Worm (Caenorhabditis elegans): Measurements from ENCODE around the gene Y37D8A.2.

The Y37D8A.2 gene

ce11 chrIII:12819909-12820308, at the start of gene Y37D8A.2, which contains the start of gene Y37D8A.25:
TSS of gene Y37D8A.2 (plus strand) at chrIII:12820193.
TSS of gene Y37D8A.25 (minus strand) at chrIII:12820253.
- no peak for TF ChIP-seq pqm-1 (tag; optimal IDR thresholded peaks at IDR 0.05)
- TF ChIP-seq nfya-1 (tag; optimal IDR thresholded peaks at IDR 0.05; ENCODE audit: insufficient read depth): peak; percentile 8

- TF ChIP-seq ceh-82 (tag; optimal IDR thresholded peaks at IDR 0.05) (no peak), nfya-1 (tag; optimal IDR thresholded peaks at IDR 0.05; ENCODE audit: insufficient read depth) (peak; percentile 87), unc-39 (tag; optimal IDR thresholded peaks at IDR 0.05) (no peak), pha-4 (tag; optimal IDR thresholded peaks at IDR 0.05) (no peak)
These were observed 46.2 kb upstream of the Y37D8A.2 start for ce11 chrIII:12773753-12774152.

- TF ChIP-seq lin-39 (tag; optimal IDR thresholded peaks at IDR 0.05): peak; percentile 18
- no peak for TF ChIP-seq snpc-4 (tag; optimal IDR thresholded peaks at IDR 0.05)
- no peak for TF ChIP-seq ceh-82 (tag; optimal IDR thresholded peaks at IDR 0.05)
- TF ChIP-seq ceh-28 (tag; optimal IDR thresholded peaks at IDR 0.05): no peak
- no peak for TF ChIP-seq nhr-237 (tag; optimal IDR thresholded peaks at IDR 0.05)
These were observed 40.2 kb upstream of the Y37D8A.2 start, which contains the start of gene gab-1 for ce11 chrIII:12779676-12780337. TSS of gene gab-1 (minus strand) at chrIII:12779726.

- TF ChIP-seq nhr-12 (tag; optimal IDR thresholded peaks at IDR 0.05): no peak
- TF ChIP-seq egl-5 (tag; optimal IDR thresholded peaks at IDR 0.05): no peak
- TF ChIP-seq fkh-10 (GFP tag; optimal IDR thresholded peaks at IDR 0.05): peak; percentile 57
These were observed 36.1 kb upstream of the Y37D8A.2 start for ce11 chrIII:12783878-12784277.

- TF ChIP-seq aly-2 (tag; optimal IDR thresholded peaks at IDR 0.05): no peak
- no peak for TF ChIP-seq daf-12 (tag; optimal IDR thresholded peaks at IDR 0.05)
- TF ChIP-seq ceh-28 (tag; optimal IDR thresholded peaks at IDR 0.05): no peak
- no peak for TF ChIP-seq nhr-12 (tag; optimal IDR thresholded peaks at IDR 0.05)
- TF ChIP-seq nhr-76 (tag; optimal IDR thresholded peaks at IDR 0.05): no peak
- TF ChIP-seq R02D3.7 (tag; optimal IDR thresholded peaks at IDR 0.05): no peak
- TF ChIP-seq mdl-1 (tag; optimal IDR thresholded peaks at IDR 0.05): no peak
- no peak for TF ChIP-seq ceh-82 (tag; optimal IDR thresholded peaks at IDR 0.05)
- TF ChIP-seq lin-15B (tag; optimal IDR thresholded peaks at IDR 0.05): no peak
- no peak for TF ChIP-seq sea-2 (GFP tag; optimal IDR thresholded peaks at IDR 0.05)
- no peak for TF ChIP-seq nfya-1 (tag; optimal IDR thresholded peaks at IDR 0.05; ENCODE audit: insufficient read depth)
- TF ChIP-seq fkh-2 (tag; optimal IDR thresholded peaks at IDR 0.05): no peak
- no peak for TF ChIP-seq ztf-11 (tag; optimal IDR thresholded peaks at IDR 0.05)
- TF ChIP-seq fos-1 (tag; optimal IDR thresholded peaks at IDR 0.05): no peak
- no peak for TF ChIP-seq nhr-11 (tag; optimal IDR thresholded peaks at IDR 0.05)
- no peak for TF ChIP-seq egl-5 (tag; optimal IDR thresholded peaks at IDR 0.05)
- TF ChIP-seq elt-2 (tag; optimal IDR thresholded peaks at IDR 0.05): no peak
- TF ChIP-seq nhr-25 (tag; optimal IDR thresholded peaks at IDR 0.05): no peak
These were observed 35.1 kb upstream of the Y37D8A.2 start, which contains the start of gene lgc-37 for ce11 chrIII:12784854-12785253. TSS of gene lgc-37 (plus strand) at chrIII:12785154.

ce11 chrIII:12785427-12785826, 34.6 kb upstream of the Y37D8A.2 start:
- TF ChIP-seq fkh-2 (tag; optimal IDR thresholded peaks at IDR 0.05) (no peak), nfya-1 (tag; optimal IDR thresholded peaks at IDR 0.05; ENCODE audit: insufficient read depth) (peak; percentile 55), sea-2 (GFP tag; optimal IDR thresholded peaks at IDR 0.05) (no peak)

ce11 chrIII:12788239-12788638, 31.8 kb upstream of the Y37D8A.2 start:
- TF ChIP-seq egl-27 (tag; optimal IDR thresholded peaks at IDR 0.05) (no peak), pha-4 (tag; optimal IDR thresholded peaks at IDR 0.05) (no peak), sea-2 (GFP tag; optimal IDR thresholded peaks at IDR 0.05) (no peak), lin-15B (tag; optimal IDR thresholded peaks at IDR 0.05) (no peak), ceh-82 (tag; optimal IDR thresholded peaks at IDR 0.05) (no peak), nhr-12 (tag; optimal IDR thresholded peaks at IDR 0.05) (no peak), daf-12 (tag; optimal IDR thresholded peaks at IDR 0.05) (no peak)

- no peak for TF ChIP-seq ceh-82 (tag; optimal IDR thresholded peaks at IDR 0.05)
- no peak for TF ChIP-seq nhr-25 (tag; optimal IDR thresholded peaks at IDR 0.05)
- TF ChIP-seq skn-1 (tag; optimal IDR thresholded peaks at IDR 0.05): no peak
- TF ChIP-seq fkh-10 (GFP tag; optimal IDR thresholded peaks at IDR 0.05): no peak
- no peak for TF ChIP-seq ZK546.5 (tag; optimal IDR thresholded peaks at IDR 0.05)
- TF ChIP-seq nhr-67 (tag; optimal IDR thresholded peaks at IDR 0.05): no peak
- TF ChIP-seq nhr-12 (tag; optimal IDR thresholded peaks at IDR 0.05): no peak
- TF ChIP-seq lsy-12 (tag; optimal IDR thresholded peaks at IDR 0.05): no peak
- TF ChIP-seq nhr-11 (tag; optimal IDR thresholded peaks at IDR 0.05): no peak
- no peak for TF ChIP-seq fos-1 (tag; optimal IDR thresholded peaks at IDR 0.05)
- TF ChIP-seq egl-27 (tag; optimal IDR thresholded peaks at IDR 0.05): no peak
- TF ChIP-seq pqm-1 (tag; optimal IDR thresholded peaks at IDR 0.05): no peak
- no peak for TF ChIP-seq unc-62 (GFP tag; optimal IDR thresholded peaks at IDR 0.05)
- TF ChIP-seq ceh-28 (tag; optimal IDR thresholded peaks at IDR 0.05): no peak
- TF ChIP-seq snpc-4 (tag; optimal IDR thresholded peaks at IDR 0.05): no peak
- no peak for TF ChIP-seq ztf-4 (tag; optimal IDR thresholded peaks at IDR 0.05)
- no peak for TF ChIP-seq nhr-23 (tag; optimal IDR thresholded peaks at IDR 0.05)
- no peak for TF ChIP-seq ceh-16 (tag; optimal IDR thresholded peaks at IDR 0.05)
These were observed 30.6 kb upstream of the Y37D8A.2 start, which contains the start of gene BE10.1 for ce11 chrIII:12789420-12789819. TSS of gene BE10.1 (minus strand) at chrIII:12789520.
